Worm (Caenorhabditis elegans): ENCODE measurements around the gene aip-1.

- no peak for TF ChIP-seq rnt-1 (tag; optimal IDR thresholded peaks at IDR 0.05)
- TF ChIP-seq pat-9 (tag; optimal IDR thresholded peaks at IDR 0.05), result no peak
- TF ChIP-seq mec-3 (tag; optimal IDR thresholded peaks at IDR 0.05; ENCODE audit: borderline replicate concordance), result no peak
- TF ChIP-seq hlh-30 (tag; optimal IDR thresholded peaks at IDR 0.05; ENCODE audit: insufficient read depth), result no peak
Observed at ce11 chrV:13992485-13992884, 19.6 kb upstream of the aip-1 start, which contains the start of gene droe-4.

Measured in whole organism, late embryonic.